Worm (Caenorhabditis elegans) whole organism, L3 larva: ENCODE data around the gene fask-1.

ENCODE experiments used
- ZK546.5 ChIP-seq: sonication (generic microtip); optimal IDR thresholded peaks from 2 replicates; lab custom pipeline; 2017; ENCODE audit warnings: missing biosample characterization, missing genetic modification characterization
- egl-27 ChIP-seq: sonication (generic microtip); optimal IDR thresholded peaks from 4 replicates; lab custom pipeline; 2017; ENCODE audit warnings: missing biosample characterization, missing genetic modification reagents, missing genetic modification characterization
- elt-1 ChIP-seq: fragments of 150-350 bp; optimal IDR thresholded peaks from 2 replicates; lab custom pipeline; 2014; ENCODE audit warnings: missing biosample characterization, missing genetic modification characterization
- elt-3 ChIP-seq, 3 experiments: fragments of 150-350 bp in 1 of 3; sonication (generic microtip) in 2 of 3; optimal IDR thresholded peaks; 2 replicates in 2 of 3; 4 replicates in 1 of 3; lab custom pipeline; 2014 to 2017; ENCODE audit warnings: missing biosample characterization in 3 of 3, missing genetic modification characterization in 3 of 3
- fos-1 ChIP-seq: fragments of 150-350 bp; optimal IDR thresholded peaks from 2 replicates; lab custom pipeline; 2014; ENCODE audit warnings: missing biosample characterization, missing genetic modification characterization
- hmg-11 ChIP-seq: sonication (generic microtip); optimal IDR thresholded peaks from 2 replicates; lab custom pipeline; 2016; ENCODE audit warnings: missing genetic modification characterization, missing compliant biosample characterization
- jun-1 ChIP-seq: fragments of 150-350 bp; optimal IDR thresholded peaks from 2 replicates; lab custom pipeline; 2014; ENCODE audit warnings: missing biosample characterization, missing genetic modification reagents, missing genetic modification characterization
- lin-15B ChIP-seq: fragments of 150-350 bp; optimal IDR thresholded peaks from 2 replicates; lab custom pipeline; 2014; ENCODE audit warnings: missing biosample characterization, missing genetic modification characterization
- mml-1 ChIP-seq: fragments of 150-350 bp; sonication (generic microtip); optimal IDR thresholded peaks from 3 replicates; lab custom pipeline; 2014; ENCODE audit warnings: missing biosample characterization, missing genetic modification characterization
- nfya-1 ChIP-seq: sonication (generic microtip); optimal IDR thresholded peaks from 2 replicates; lab custom pipeline; 2017; ENCODE audit warnings: missing genetic modification characterization, mild to moderate bottlenecking, missing compliant biosample characterization, antibody characterized with exemption, moderate library complexity; ENCODE audit not compliant: insufficient read depth
- nhr-67 ChIP-seq: fragments of 150-350 bp; optimal IDR thresholded peaks from 2 replicates; lab custom pipeline; 2014; ENCODE audit warnings: missing biosample characterization, missing genetic modification characterization
- pqm-1 ChIP-seq: fragments of 150-350 bp; optimal IDR thresholded peaks from 2 replicates; lab custom pipeline; 2017; ENCODE audit warnings: missing biosample characterization, missing genetic modification characterization, inconsistent platforms
- ztf-4 ChIP-seq: fragments of 150-350 bp; optimal IDR thresholded peaks from 2 replicates; lab custom pipeline; 2014; ENCODE audit warnings: missing biosample characterization, missing genetic modification characterization

DNA sequence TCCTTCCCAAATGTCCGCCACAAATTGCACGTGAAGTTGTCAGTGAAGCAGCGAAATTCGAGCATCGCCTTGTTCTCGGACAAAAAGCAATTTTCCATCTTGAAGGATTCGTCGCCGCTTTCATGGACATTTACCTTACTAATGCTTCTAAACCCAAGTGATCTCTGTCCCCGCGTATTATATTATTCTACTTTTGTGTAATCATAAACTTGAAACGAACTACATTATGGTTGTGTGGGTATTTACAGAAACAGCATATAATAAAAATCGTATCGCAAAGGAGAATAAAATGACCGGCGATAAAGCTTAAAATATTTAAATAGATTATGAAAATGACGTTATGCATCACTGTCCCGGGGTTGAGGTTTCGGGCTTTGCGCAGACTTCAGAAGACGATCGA is 3.7 kb upstream of the fask-1 start:
- no peak for TF ChIP-seq pqm-1 (tag; lab: Kevin White, UChicago)
- TF ChIP-seq mml-1 (tag; lab: Kevin White, UChicago): no peak
- no peak for TF ChIP-seq fos-1 (tag; lab: Kevin White, UChicago)
- TF ChIP-seq lin-15B (tag; lab: Kevin White, UChicago): no peak
- no peak for TF ChIP-seq elt-1 (tag; lab: Kevin White, UChicago)
- no peak for TF ChIP-seq hmg-11 (tag; lab: Kevin White, UChicago)
- no peak for TF ChIP-seq jun-1 (tag; lab: Kevin White, UChicago)
- TF ChIP-seq ztf-4 (tag; lab: Kevin White, UChicago): no peak
- no peak for TF ChIP-seq egl-27 (tag; lab: Kevin White, UChicago)
- no peak for TF ChIP-seq elt-3 (tag; optimal IDR thresholded peaks at IDR 0.05; lab: Kevin White, UChicago)
- TF ChIP-seq nfya-1 (tag; lab: Kevin White, UChicago): no peak
- TF ChIP-seq nhr-67: no peak
- TF ChIP-seq ZK546.5: no peak
